Fruit fly (Drosophila melanogaster): Measurements from ENCODE around the gene jar.

Gene jar

dm6 chr3R:24259278-24260040, 11.6 kb downstream of the jar start (continued):
- TF ChIP-seq ro (GFP tag; IDR thresholded peaks at IDR 0.05): peak; percentile 31
- TF ChIP-seq mirr (GFP tag; optimal IDR thresholded peaks at IDR 0.05): peak; percentile 22
- peak; percentile 94 for TF ChIP-seq CG7839 (tag; optimal IDR thresholded peaks at IDR 0.05)
- TF ChIP-seq CG1529 (GFP tag; optimal IDR thresholded peaks at IDR 0.05): peak; percentile 77
- TF ChIP-seq Tbp (GFP tag; optimal IDR thresholded peaks at IDR 0.05): no peak
- peak; percentile 91 for TF ChIP-seq HHEX (GFP tag; optimal IDR thresholded peaks at IDR 0.05)
- TF ChIP-seq CG9817 (tag; optimal IDR thresholded peaks at IDR 0.05): peak; percentile 90
- TF ChIP-seq eyg (GFP tag; optimal IDR thresholded peaks at IDR 0.05): peak; percentile 69
- TF ChIP-seq CG4424 (GFP tag; optimal IDR thresholded peaks at IDR 0.05): peak; percentile 88
- TF ChIP-seq crol (GFP tag; IDR thresholded peaks at IDR 0.05): no peak; the same call in 1 of the 2 replicates
- peak; percentile 72 for TF ChIP-seq salm (tag; optimal IDR thresholded peaks at IDR 0.05)
- TF ChIP-seq usp (GFP tag; optimal IDR thresholded peaks at IDR 0.05): no peak
- peak; percentile 80 for TF ChIP-seq NFAT (GFP tag; IDR thresholded peaks at IDR 0.05)
- TF ChIP-seq shn (GFP tag; optimal IDR thresholded peaks at IDR 0.05): peak; percentile 78
- no peak for TF ChIP-seq pita (GFP tag; optimal IDR thresholded peaks at IDR 0.05)
- peak; percentile 94 for TF ChIP-seq Meics (GFP tag; optimal IDR thresholded peaks at IDR 0.05)
- peak; percentile 85 for TF ChIP-seq gro (GFP tag; optimal IDR thresholded peaks at IDR 0.05)
- peak; percentile 89 for TF ChIP-seq Fer1 (GFP tag; optimal IDR thresholded peaks at IDR 0.05)
- TF ChIP-seq crc (GFP tag; optimal IDR thresholded peaks at IDR 0.05): peak; percentile 85
- no peak for TF ChIP-seq prd (optimal IDR thresholded peaks at IDR 0.05)
- TF ChIP-seq prd (GFP tag; IDR thresholded peaks at IDR 0.05): peak; percentile 94
- TF ChIP-seq Asciz (GFP tag; optimal IDR thresholded peaks at IDR 0.05): peak; percentile 77
- TF ChIP-seq CG1602 (GFP tag; optimal IDR thresholded peaks at IDR 0.05): peak; percentile 85
- peak; percentile 91 for TF ChIP-seq CG11504 (tag; optimal IDR thresholded peaks at IDR 0.05)
- TF ChIP-seq CG17802 (tag; optimal IDR thresholded peaks at IDR 0.05): peak; percentile 78
- TF ChIP-seq trh (GFP tag; optimal IDR thresholded peaks at IDR 0.05): peak; percentile 51
- TF ChIP-seq danr (GFP tag; IDR thresholded peaks at IDR 0.05): peak; percentile 69
- peak; percentile 89 for TF ChIP-seq CG10147 (GFP tag; optimal IDR thresholded peaks at IDR 0.05)
- peak; percentile 95 for TF ChIP-seq lilli (GFP tag; optimal IDR thresholded peaks at IDR 0.05)
- peak; percentile 88 for TF ChIP-seq BtbVII (GFP tag; optimal IDR thresholded peaks at IDR 0.05)
- no peak for TF ChIP-seq hth (optimal IDR thresholded peaks at IDR 0.05)
- peak; percentile 82 for TF ChIP-seq esg (GFP tag; conservative IDR thresholded peaks at IDR 0.05)
- TF ChIP-seq CG32767 (GFP tag; IDR thresholded peaks at IDR 0.05): peak; percentile 83
- peak; percentile 71 for TF ChIP-seq Nf-YB (GFP tag; optimal IDR thresholded peaks at IDR 0.05)
- no peak for TF ChIP-seq hbn (GFP tag; IDR thresholded peaks at IDR 0.05; ENCODE audit: partially characterized antibody)
- TF ChIP-seq fd64A (GFP tag; optimal IDR thresholded peaks at IDR 0.05): peak; percentile 84
- TF ChIP-seq Nf-YA (GFP tag; IDR thresholded peaks at IDR 0.05): peak; percentile 73
- TF ChIP-seq Dek (tag; optimal IDR thresholded peaks at IDR 0.05): peak; percentile 92
- TF ChIP-seq cg (GFP tag; optimal IDR thresholded peaks at IDR 0.05): no peak
- peak; percentile 92 for TF ChIP-seq CG17328 (GFP tag; IDR thresholded peaks at IDR 0.05)
- TF ChIP-seq Dp (GFP tag; optimal IDR thresholded peaks at IDR 0.05): no peak
- TF ChIP-seq Adf1 (GFP tag; IDR thresholded peaks at IDR 0.05): peak; percentile 49
- peak; percentile 82 for TF ChIP-seq ewg (GFP tag; optimal IDR thresholded peaks at IDR 0.05)
- peak; percentile 82 for TF ChIP-seq CG3847 (GFP tag; IDR thresholded peaks at IDR 0.05)
- peak; percentile 89 for TF ChIP-seq ATbp (GFP tag; optimal IDR thresholded peaks at IDR 0.05)
- peak; percentile 90 for TF ChIP-seq CG6813 (GFP tag; optimal IDR thresholded peaks at IDR 0.05)
- TF ChIP-seq wor (GFP tag; IDR thresholded peaks at IDR 0.05): peak; percentile 62
- peak; percentile 80 for TF ChIP-seq CG5953 (GFP tag; IDR thresholded peaks at IDR 0.05)
- peak; percentile 71 for TF ChIP-seq CG4854 (GFP tag; optimal IDR thresholded peaks at IDR 0.05)
- TF ChIP-seq psq (GFP tag; optimal IDR thresholded peaks at IDR 0.05): peak; percentile 74

Data from whole organism, embryonic.